Worm (Caenorhabditis elegans) whole organism, early embryonic: Measurements from ENCODE around the gene noca-1.

Experiments used
- ama-1 ChIP-seq: fragments of 150-350 bp; optimal IDR thresholded peaks from 2 replicates; lab custom pipeline; 2014
- flt-1 ChIP-seq: fragments of 200-800 bp; sonication (Bioruptor generic); IDR thresholded peaks from 2 replicates; pipeline ENCODE4 v1.3.6; 2022; ENCODE audit warnings: missing genetic modification characterization, missing compliant biosample characterization
- scrt-1 ChIP-seq: fragments of 200-800 bp; sonication (Bioruptor generic); IDR thresholded peaks from 2 replicates; pipeline ENCODE4 v1.3.6; 2022; ENCODE audit warnings: missing genetic modification characterization, missing compliant biosample characterization
- tbx-11 ChIP-seq: fragments of 200-800 bp; sonication (Bioruptor generic); IDR thresholded peaks from 2 replicates; pipeline ENCODE4 v1.3.6; 2022; ENCODE audit warnings: missing genetic modification characterization, missing compliant biosample characterization
- tra-4 ChIP-seq: sonication (generic microtip); optimal IDR thresholded peaks from 2 replicates; lab custom pipeline; 2017; ENCODE audit warnings: missing genetic modification characterization, missing compliant biosample characterization

ce11 chrV:13111599-13112191 lies 41.0 kb upstream of the noca-1 start:
- no peak for TF ChIP-seq scrt-1 (GFP tag; lab: Robert Waterston, UW)
- TF ChIP-seq ama-1 (lab: Kevin White, UChicago) = no peak
- no peak for TF ChIP-seq tbx-11
- no peak for TF ChIP-seq flt-1 (GFP tag; lab: Robert Waterston, UW)
- no peak for TF ChIP-seq tra-4 (tag; lab: Kevin White, UChicago)
